Worm (Caenorhabditis elegans) whole organism, L1 larva: Measurements from ENCODE around the gene tbc-14.
A peak's percentile ranks its signal among the peaks of the same experiment; 100 is the strongest.

Experiments
- C04F5.9 ChIP-seq: sonication (generic microtip); optimal IDR thresholded peaks from 2 replicates; lab custom pipeline; 2016; ENCODE audit warnings: missing genetic modification characterization, missing compliant biosample characterization
- C34B4.2 ChIP-seq: sonication (generic microtip); optimal IDR thresholded peaks from 2 replicates; lab custom pipeline; 2017; ENCODE audit warnings: mild to moderate bottlenecking, missing genetic modification characterization, missing compliant biosample characterization
- F16B12.6 ChIP-seq: fragments of 150-350 bp; optimal IDR thresholded peaks from 2 replicates; lab custom pipeline; 2014; ENCODE audit warnings: missing biosample characterization, missing genetic modification characterization
- Y116A8C.19 ChIP-seq: sonication (generic microtip); optimal IDR thresholded peaks from 2 replicates; lab custom pipeline; 2016; ENCODE audit warnings: missing compliant biosample characterization, missing genetic modification characterization, borderline replicate concordance
- aha-1 ChIP-seq: fragments of 150-350 bp; optimal IDR thresholded peaks from 2 replicates; lab custom pipeline; 2014; ENCODE audit warnings: missing biosample characterization, missing genetic modification characterization
- alr-1 ChIP-seq: fragments of 200-800 bp; sonication (Bioruptor generic); optimal IDR thresholded peaks from 2 replicates; lab custom pipeline; 2018; ENCODE audit warnings: borderline replicate concordance, mild to moderate bottlenecking, missing genetic modification characterization, missing compliant biosample characterization
- aly-2 ChIP-seq: fragments of 150-350 bp; optimal IDR thresholded peaks from 2 replicates; lab custom pipeline; 2014; ENCODE audit warnings: missing biosample characterization, missing genetic modification characterization
- ama-1 ChIP-seq: fragments of 150-350 bp; optimal IDR thresholded peaks from 2 replicates; lab custom pipeline; 2014
- blmp-1 ChIP-seq: fragments of 150-350 bp; optimal IDR thresholded peaks from 2 replicates; lab custom pipeline; 2014; ENCODE audit warnings: missing biosample characterization, missing genetic modification characterization
- dsc-1 ChIP-seq: sonication (generic microtip); optimal IDR thresholded peaks from 2 replicates; lab custom pipeline; 2016; ENCODE audit warnings: mild to moderate bottlenecking, missing genetic modification characterization, missing compliant biosample characterization
- efl-1 ChIP-seq, 4 experiments: fragments of 150-350 bp; optimal IDR thresholded peaks in 3 of 4; peaks in 1 of 4; 1 replicate in 1 of 4; 2 replicates in 3 of 4; lab custom pipeline; 2014; ENCODE audit warnings: missing biosample characterization in 2 of 4, missing genetic modification characterization in 2 of 4, missing genetic modification reagents in 2 of 4
- efl-3 ChIP-seq: fragments of 200-800 bp; sonication (Bioruptor generic); optimal IDR thresholded peaks from 2 replicates; lab custom pipeline; 2018; ENCODE audit warnings: mild to moderate bottlenecking, missing genetic modification characterization, missing compliant biosample characterization
- egl-27 ChIP-seq, 2 experiments: fragments of 150-350 bp in 1 of 2; sonication (generic microtip); optimal IDR thresholded peaks; 3 replicates each; lab custom pipeline; 2017 to 2018; ENCODE audit warnings: missing biosample characterization in 2 of 2, missing genetic modification characterization in 2 of 2, missing genetic modification reagents in 2 of 2
- ets-5 ChIP-seq: fragments of 200-800 bp; sonication (Bioruptor generic); IDR thresholded peaks from 2 replicates; pipeline ENCODE4 v1.3.6; 2022; ENCODE audit warnings: missing genetic modification characterization, missing compliant biosample characterization
- fkh-4 ChIP-seq: sonication (generic microtip); optimal IDR thresholded peaks from 2 replicates; lab custom pipeline; 2016; ENCODE audit warnings: missing compliant biosample characterization, missing genetic modification characterization, borderline replicate concordance
- fos-1 ChIP-seq: fragments of 150-350 bp; optimal IDR thresholded peaks from 2 replicates; lab custom pipeline; 2014; ENCODE audit warnings: missing biosample characterization, missing genetic modification characterization
- grh-1 ChIP-seq: fragments of 200-800 bp; sonication (Bioruptor generic); IDR thresholded peaks from 2 replicates; pipeline ENCODE4 v1.3.6; 2022; ENCODE audit warnings: missing genetic modification reagents, missing genetic modification characterization, missing compliant biosample characterization
- hpl-2 ChIP-seq: fragments of 150-350 bp; optimal IDR thresholded peaks from 2 replicates; lab custom pipeline; 2014; ENCODE audit warnings: missing biosample characterization, missing genetic modification reagents, missing genetic modification characterization
- isw-1 ChIP-seq: fragments of 200-800 bp; sonication (Bioruptor generic); IDR thresholded peaks from 2 replicates; pipeline ENCODE4 v1.3.6; 2022; ENCODE audit warnings: missing genetic modification characterization, missing compliant biosample characterization
- lin-14 ChIP-seq: fragments of 200-800 bp; sonication (Bioruptor generic); optimal IDR thresholded peaks from 2 replicates; lab custom pipeline; 2018; ENCODE audit warnings: mild to moderate bottlenecking, missing genetic modification characterization, moderate library complexity, missing compliant biosample characterization
- lin-35 ChIP-seq, 2 experiments: fragments of 150-350 bp; optimal IDR thresholded peaks; 2 replicates each; lab custom pipeline; 2014; ENCODE audit warnings: missing biosample characterization in 2 of 2, missing genetic modification characterization in 2 of 2, missing genetic modification reagents in 2 of 2
- lir-3 ChIP-seq: sonication (generic microtip); optimal IDR thresholded peaks from 2 replicates; lab custom pipeline; 2016; ENCODE audit warnings: mild to moderate bottlenecking, missing genetic modification characterization, moderate library complexity, missing compliant biosample characterization; ENCODE audit not compliant: poor library complexity
- mab-9 ChIP-seq: fragments of 200-800 bp; sonication (Bioruptor generic); IDR thresholded peaks from 2 replicates; pipeline ENCODE4 v1.3.6; 2022; ENCODE audit warnings: missing genetic modification reagents, missing genetic modification characterization, missing compliant biosample characterization
- mef-2 ChIP-seq: fragments of 150-350 bp; optimal IDR thresholded peaks from 2 replicates; lab custom pipeline; 2014; ENCODE audit warnings: missing biosample characterization, missing genetic modification characterization
- mep-1 ChIP-seq: fragments of 150-350 bp; optimal IDR thresholded peaks from 2 replicates; lab custom pipeline; 2014; ENCODE audit warnings: missing biosample characterization, missing genetic modification characterization
- nhr-11 ChIP-seq: fragments of 150-350 bp; optimal IDR thresholded peaks from 2 replicates; lab custom pipeline; 2014; ENCODE audit warnings: missing biosample characterization, missing genetic modification characterization
- nhr-19 ChIP-seq: fragments of 200-800 bp; sonication (Bioruptor generic); conservative IDR thresholded peaks from 2 replicates; pipeline ENCODE4 v1.3.6; 2022; ENCODE audit warnings: missing genetic modification characterization, missing compliant biosample characterization
- nhr-20 ChIP-seq: sonication (generic microtip); optimal IDR thresholded peaks from 2 replicates; lab custom pipeline; 2016; ENCODE audit warnings: mild to moderate bottlenecking, missing genetic modification characterization, missing compliant biosample characterization
- nhr-47 ChIP-seq: sonication (generic microtip); optimal IDR thresholded peaks from 2 replicates; lab custom pipeline; 2016; ENCODE audit warnings: mild to moderate bottlenecking, missing genetic modification characterization, moderate library complexity, missing compliant biosample characterization
- nhr-76 ChIP-seq: sonication (generic microtip); optimal IDR thresholded peaks from 2 replicates; lab custom pipeline; 2017; ENCODE audit warnings: missing biosample characterization, missing genetic modification characterization
- nhr-77 ChIP-seq: fragments of 150-350 bp; optimal IDR thresholded peaks from 2 replicates; lab custom pipeline; 2014; ENCODE audit warnings: missing biosample characterization, missing genetic modification characterization
- nhr-84 ChIP-seq: sonication (generic microtip); optimal IDR thresholded peaks from 2 replicates; lab custom pipeline; 2017; ENCODE audit warnings: missing biosample characterization, missing genetic modification characterization
- nhr-85 ChIP-seq: sonication (generic microtip); peaks from one replicate; lab custom pipeline; 2016; ENCODE audit warnings: missing genetic modification characterization, inconsistent platforms, missing compliant biosample characterization
- nhr-90 ChIP-seq: sonication (generic microtip); optimal IDR thresholded peaks from 2 replicates; lab custom pipeline; 2016; ENCODE audit warnings: mild to moderate bottlenecking, missing genetic modification characterization, missing compliant biosample characterization; ENCODE audit not compliant: poor library complexity
- pag-3 ChIP-seq: sonication (generic microtip); optimal IDR thresholded peaks from 2 replicates; lab custom pipeline; 2017; ENCODE audit warnings: missing genetic modification characterization, mild to moderate bottlenecking, missing compliant biosample characterization, antibody characterized with exemption, borderline replicate concordance; ENCODE audit not compliant: insufficient read depth
- pqm-1 ChIP-seq: sonication (generic microtip); optimal IDR thresholded peaks from 3 replicates; lab custom pipeline; 2017; ENCODE audit warnings: missing biosample characterization, missing genetic modification characterization
- rnt-1 ChIP-seq: sonication (generic microtip); optimal IDR thresholded peaks from 2 replicates; lab custom pipeline; 2016; ENCODE audit warnings: mild to moderate bottlenecking, missing genetic modification characterization, moderate library complexity, missing compliant biosample characterization
- skn-1 ChIP-seq: fragments of 150-350 bp; optimal IDR thresholded peaks from 2 replicates; lab custom pipeline; 2014; ENCODE audit warnings: missing biosample characterization, missing genetic modification characterization
- snu-23 ChIP-seq: sonication (generic microtip); optimal IDR thresholded peaks from 2 replicates; lab custom pipeline; 2016; ENCODE audit warnings: missing genetic modification characterization, missing compliant biosample characterization
- sox-4 ChIP-seq: sonication (generic microtip); optimal IDR thresholded peaks from 2 replicates; lab custom pipeline; 2016; ENCODE audit warnings: missing genetic modification characterization, missing compliant biosample characterization
- sptf-1 ChIP-seq: fragments of 150-350 bp; optimal IDR thresholded peaks from 2 replicates; lab custom pipeline; 2014; ENCODE audit warnings: missing biosample characterization, missing genetic modification characterization
- sup-37 ChIP-seq: fragments of 200-800 bp; sonication (Bioruptor generic); optimal IDR thresholded peaks from 2 replicates; lab custom pipeline; 2018; ENCODE audit warnings: mild to moderate bottlenecking, missing genetic modification characterization, missing compliant biosample characterization
- swsn-7 ChIP-seq: sonication (generic microtip); optimal IDR thresholded peaks from 2 replicates; lab custom pipeline; 2016; ENCODE audit warnings: missing genetic modification characterization, missing compliant biosample characterization
- tbx-2 ChIP-seq: sonication (generic microtip); optimal IDR thresholded peaks from 2 replicates; lab custom pipeline; 2016; ENCODE audit warnings: missing genetic modification characterization, missing compliant biosample characterization
- tlp-1 ChIP-seq: fragments of 150-350 bp; optimal IDR thresholded peaks from 2 replicates; lab custom pipeline; 2014; ENCODE audit warnings: missing biosample characterization, missing genetic modification characterization
- unc-130 ChIP-seq: fragments of 150-350 bp; optimal IDR thresholded peaks from 2 replicates; lab custom pipeline; 2017; ENCODE audit warnings: missing biosample characterization, missing genetic modification characterization, inconsistent platforms
- unc-86 ChIP-seq: sonication (generic microtip); optimal IDR thresholded peaks from 2 replicates; lab custom pipeline; 2016; ENCODE audit warnings: missing genetic modification characterization, missing compliant biosample characterization
- vab-15 ChIP-seq: sonication (generic microtip); optimal IDR thresholded peaks from 2 replicates; lab custom pipeline; 2017; ENCODE audit warnings: missing genotype, mild to moderate bottlenecking, missing genetic modification characterization, missing compliant biosample characterization
- ztf-4 ChIP-seq: fragments of 150-350 bp; optimal IDR thresholded peaks from 2 replicates; lab custom pipeline; 2014; ENCODE audit warnings: missing biosample characterization, missing genetic modification characterization

tbc-14 gene

DNA sequence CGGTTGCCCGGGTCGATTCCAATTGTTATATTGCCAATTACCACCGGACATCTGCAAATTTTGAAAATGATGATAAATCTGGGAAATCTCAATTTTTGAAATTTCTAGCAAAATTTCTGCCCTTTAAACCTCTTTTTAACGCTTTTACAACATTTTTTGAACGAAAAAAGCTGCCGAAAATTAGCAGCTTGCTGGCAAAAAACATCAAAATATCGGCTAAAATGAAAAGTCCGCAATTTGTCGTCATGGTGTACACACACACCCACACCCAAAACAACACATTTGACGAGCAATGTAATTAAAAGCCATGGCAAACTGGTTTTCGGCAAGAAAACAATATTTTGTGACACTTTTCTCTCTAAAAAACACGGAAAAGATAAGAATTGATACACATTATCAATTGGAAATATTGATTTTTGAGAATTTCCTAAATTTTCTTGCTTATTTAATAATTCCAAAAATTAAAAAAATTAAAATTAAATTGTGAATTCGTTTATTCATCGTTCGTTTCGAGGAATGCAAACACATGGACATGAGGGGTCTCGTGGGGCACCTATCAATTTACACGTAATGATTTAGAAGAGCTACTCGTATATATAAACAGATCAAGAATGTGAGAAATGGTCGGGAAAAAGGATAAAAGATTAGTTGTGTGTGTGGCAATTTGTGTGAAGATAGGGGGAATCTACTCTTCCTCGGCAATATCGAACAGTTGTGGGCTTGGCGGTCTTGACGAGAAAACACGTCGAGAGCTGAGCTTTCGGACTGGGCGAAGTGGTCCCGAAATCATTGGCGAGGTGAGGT lies 13.4 kb upstream of the tbc-14 start, which contains the start of gene pqn-27 (continued):
- TF ChIP-seq nhr-90 (tag; lab: Kevin White, UChicago) (peak; percentile 77), nhr-11 (no peak), fos-1 (tag; lab: Kevin White, UChicago) (peak; percentile 47), alr-1 (tag; lab: Kevin White, UChicago) (no peak), fkh-4 (tag; lab: Kevin White, UChicago) (no peak), mab-9 (GFP tag; lab: Robert Waterston, UW) (no peak), egl-27 (tag; optimal IDR thresholded peaks at IDR 0.05; lab: Kevin White, UChicago) (no peak), swsn-7 (tag; lab: Kevin White, UChicago) (peak; percentile 63), lin-35 (GFP tag; optimal IDR thresholded peaks at IDR 0.05; lab: Kevin White, UChicago) (peak; percentile 39 to 70), efl-3 (GFP tag; lab: Kevin White, UChicago) (no peak), nhr-84 (tag; lab: Kevin White, UChicago) (no peak), Y116A8C.19 (tag; lab: Kevin White, UChicago) (no peak), pqm-1 (tag; lab: Kevin White, UChicago) (no peak), aly-2 (peak; percentile 10), aha-1 (tag; lab: Kevin White, UChicago) (no peak), nhr-85 (tag; lab: Kevin White, UChicago) (peak; percentile 89), ama-1 (peak; percentile 96), dsc-1 (tag; lab: Kevin White, UChicago) (peak; percentile 57), sup-37 (GFP tag; lab: Kevin White, UChicago) (no peak), F16B12.6 (tag; lab: Kevin White, UChicago) (peak; percentile 94), efl-1 (optimal IDR thresholded peaks at IDR 0.05; lab: Kevin White, UChicago) (peak; percentile 69 to 71), efl-1 (GFP tag; optimal IDR thresholded peaks at IDR 0.05 in 1 of 2; lab: Kevin White, UChicago) (peak; percentile 58 to 96), unc-130 (tag; lab: Kevin White, UChicago) (peak; percentile 33), nhr-47 (tag; lab: Kevin White, UChicago) (peak; percentile 74), grh-1 (GFP tag; lab: Robert Waterston, UW) (peak; percentile 89), C04F5.9 (tag; lab: Kevin White, UChicago) (peak; percentile 47), tbx-2 (tag; lab: Kevin White, UChicago) (peak; percentile 79), C34B4.2 (tag; lab: Kevin White, UChicago) (no peak), ztf-4 (tag; lab: Kevin White, UChicago) (peak; percentile 93), isw-1 (GFP tag; lab: Robert Waterston, UW) (0 out of 2 replicates have a peak, but pooled peaks have one; percentile 4), mep-1 (tag; lab: Kevin White, UChicago) (peak; percentile 80), snu-23 (GFP tag; lab: Kevin White, UChicago) (peak; percentile 82), sox-4 (tag; lab: Kevin White, UChicago) (no peak), tlp-1 (no peak), lir-3 (tag; lab: Kevin White, UChicago) (no peak), ets-5 (GFP tag; lab: Robert Waterston, UW) (no peak), hpl-2 (no peak), vab-15 (tag; lab: Kevin White, UChicago) (no peak), sptf-1 (tag; lab: Kevin White, UChicago) (no peak)
- TF ChIP-seq, all 84 proteins: peak for 40

DNA sequence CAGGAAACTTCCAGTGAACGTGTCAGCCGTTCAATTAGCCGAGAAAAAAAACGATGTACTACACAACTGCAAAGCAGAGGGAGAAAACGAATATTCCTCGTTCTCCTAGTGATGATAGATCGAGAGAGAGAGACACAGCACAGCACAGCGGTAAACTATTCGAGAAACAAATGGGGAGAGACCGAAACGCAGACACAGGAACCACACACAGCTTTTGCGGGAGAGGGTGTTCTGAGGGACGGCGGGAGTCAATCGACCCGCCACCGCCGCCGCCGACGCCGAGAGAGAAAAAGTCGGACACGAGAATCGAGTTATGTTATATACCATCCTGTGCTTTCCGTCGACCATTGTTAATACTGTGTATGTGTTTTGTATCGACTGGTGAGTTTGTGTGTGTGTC lies 9.2 kb upstream of the tbc-14 start:
- TF ChIP-seq nhr-76 (no peak), skn-1 (peak; percentile 14), tbx-2 (tag; lab: Kevin White, UChicago) (peak; percentile 13), mep-1 (tag; lab: Kevin White, UChicago) (peak; percentile 3), lin-35 (GFP tag; optimal IDR thresholded peaks at IDR 0.05; lab: Kevin White, UChicago) (peak in 1 of 2 experiments; percentile 10), nhr-47 (tag; lab: Kevin White, UChicago) (no peak), grh-1 (GFP tag; lab: Robert Waterston, UW) (no peak), pag-3 (tag; lab: Kevin White, UChicago) (no peak), C34B4.2 (tag; lab: Kevin White, UChicago) (no peak), nhr-19 (peak; percentile 18; the same call in 1 of the 2 replicates), ztf-4 (tag; lab: Kevin White, UChicago) (no peak), nhr-77 (tag; lab: Kevin White, UChicago) (peak; percentile 6), lin-14 (peak; percentile 83), snu-23 (GFP tag; lab: Kevin White, UChicago) (peak; percentile 51), mef-2 (tag; lab: Kevin White, UChicago) (no peak), nhr-20 (tag; lab: Kevin White, UChicago) (peak; percentile 21), sup-37 (GFP tag; lab: Kevin White, UChicago) (no peak), rnt-1 (no peak), unc-86 (tag; lab: Kevin White, UChicago) (no peak), swsn-7 (tag; lab: Kevin White, UChicago) (peak; percentile 22), blmp-1 (tag; lab: Kevin White, UChicago) (no peak)
